Worm (Caenorhabditis elegans) whole organism, L1 larva: ENCODE data around the gene coa-3.

Experiments used
- aha-1 ChIP-seq: fragments of 150-350 bp; optimal IDR thresholded peaks from 2 replicates; lab custom pipeline; 2014; ENCODE audit warnings: missing biosample characterization, missing genetic modification characterization
- ama-1 ChIP-seq: fragments of 150-350 bp; optimal IDR thresholded peaks from 2 replicates; lab custom pipeline; 2014
- efl-1 ChIP-seq, 4 experiments: fragments of 150-350 bp; optimal IDR thresholded peaks in 3 of 4; peaks in 1 of 4; 1 replicate in 1 of 4; 2 replicates in 3 of 4; lab custom pipeline; 2014; ENCODE audit warnings: missing biosample characterization in 2 of 4, missing genetic modification characterization in 2 of 4, missing genetic modification reagents in 2 of 4
- ets-5 ChIP-seq: fragments of 200-800 bp; sonication (Bioruptor generic); IDR thresholded peaks from 2 replicates; pipeline ENCODE4 v1.3.6; 2022; ENCODE audit warnings: missing genetic modification characterization, missing compliant biosample characterization
- lin-15B ChIP-seq: fragments of 150-350 bp; sonication (generic microtip); optimal IDR thresholded peaks from 3 replicates; lab custom pipeline; 2014; ENCODE audit warnings: missing biosample characterization, missing genetic modification characterization
- mep-1 ChIP-seq: fragments of 150-350 bp; optimal IDR thresholded peaks from 2 replicates; lab custom pipeline; 2014; ENCODE audit warnings: missing biosample characterization, missing genetic modification characterization
- nhr-12 ChIP-seq: sonication (generic microtip); optimal IDR thresholded peaks from 2 replicates; lab custom pipeline; 2017; ENCODE audit warnings: missing biosample characterization, missing genetic modification characterization
- nhr-76 ChIP-seq: sonication (generic microtip); optimal IDR thresholded peaks from 2 replicates; lab custom pipeline; 2017; ENCODE audit warnings: missing biosample characterization, missing genetic modification characterization
- nhr-77 ChIP-seq: fragments of 150-350 bp; optimal IDR thresholded peaks from 2 replicates; lab custom pipeline; 2014; ENCODE audit warnings: missing biosample characterization, missing genetic modification characterization
- nhr-85 ChIP-seq: sonication (generic microtip); peaks from one replicate; lab custom pipeline; 2016; ENCODE audit warnings: missing genetic modification characterization, inconsistent platforms, missing compliant biosample characterization
- pqm-1 ChIP-seq: sonication (generic microtip); optimal IDR thresholded peaks from 3 replicates; lab custom pipeline; 2017; ENCODE audit warnings: missing biosample characterization, missing genetic modification characterization
- snu-23 ChIP-seq: sonication (generic microtip); optimal IDR thresholded peaks from 2 replicates; lab custom pipeline; 2016; ENCODE audit warnings: missing genetic modification characterization, missing compliant biosample characterization

DNA sequence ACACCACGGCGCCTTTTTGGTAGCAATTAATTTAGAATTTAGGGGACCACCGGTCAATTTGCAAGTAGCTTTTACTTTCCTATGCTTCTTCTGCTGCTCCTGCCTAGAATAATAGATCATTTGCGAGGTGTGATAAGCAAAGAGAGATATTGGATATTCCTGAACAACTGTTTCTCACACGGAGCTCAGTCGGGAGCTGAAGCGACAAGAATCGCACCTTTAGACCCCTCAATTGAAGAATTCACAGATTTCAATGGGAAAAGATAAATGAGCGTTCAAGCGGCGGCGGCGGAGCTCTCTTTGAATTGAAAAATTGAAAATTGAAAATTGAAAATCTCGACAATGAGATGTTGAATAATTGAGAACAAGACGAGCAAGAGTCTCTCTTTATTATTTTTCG lies 29.9 kb downstream of the coa-3 start:
- TF ChIP-seq nhr-12 (tag; lab: Kevin White, UChicago) (no peak), lin-15B (no peak), ama-1 (lab: Kevin White, UChicago) (no peak), nhr-77 (tag; lab: Kevin White, UChicago) (no peak), mep-1 (no peak), nhr-85 (tag; lab: Kevin White, UChicago) (no peak), pqm-1 (no peak), snu-23 (GFP tag; lab: Kevin White, UChicago) (no peak), nhr-76 (no peak), aha-1 (tag; lab: Kevin White, UChicago) (no peak), ets-5 (GFP tag; lab: Robert Waterston, UW) (no peak), efl-1 (optimal IDR thresholded peaks at IDR 0.05; lab: Kevin White, UChicago) (no peak), efl-1 (GFP tag; optimal IDR thresholded peaks at IDR 0.05 in 1 of 2; lab: Kevin White, UChicago) (no peak)
